Worm (Caenorhabditis elegans) whole organism, L1 larva: Measurements from ENCODE around the gene pmp-5.
A peak's percentile ranks its signal among the peaks of the same experiment; 100 is the strongest.

Experiments used
- C04F5.9 ChIP-seq: sonication (generic microtip); optimal IDR thresholded peaks from 2 replicates; lab custom pipeline; 2016; ENCODE audit warnings: missing genetic modification characterization, missing compliant biosample characterization
- C16A3.4 ChIP-seq: fragments of 150-350 bp; optimal IDR thresholded peaks from 2 replicates; lab custom pipeline; 2014; ENCODE audit warnings: missing biosample characterization, missing genetic modification characterization
- C34B4.2 ChIP-seq: sonication (generic microtip); optimal IDR thresholded peaks from 2 replicates; lab custom pipeline; 2017; ENCODE audit warnings: mild to moderate bottlenecking, missing genetic modification characterization, missing compliant biosample characterization
- ama-1 ChIP-seq: fragments of 150-350 bp; optimal IDR thresholded peaks from 2 replicates; lab custom pipeline; 2014
- ceh-90 ChIP-seq: sonication (generic microtip); optimal IDR thresholded peaks from 2 replicates; lab custom pipeline; 2016; ENCODE audit warnings: missing genetic modification characterization, missing compliant biosample characterization
- ces-1 ChIP-seq: fragments of 150-350 bp; optimal IDR thresholded peaks from 2 replicates; lab custom pipeline; 2014; ENCODE audit warnings: missing biosample characterization, missing genetic modification reagents, missing genetic modification characterization
- dsc-1 ChIP-seq: sonication (generic microtip); optimal IDR thresholded peaks from 2 replicates; lab custom pipeline; 2016; ENCODE audit warnings: mild to moderate bottlenecking, missing genetic modification characterization, missing compliant biosample characterization
- efl-1 ChIP-seq, 4 experiments: fragments of 150-350 bp; optimal IDR thresholded peaks in 3 of 4; peaks in 1 of 4; 1 replicate in 1 of 4; 2 replicates in 3 of 4; lab custom pipeline; 2014; ENCODE audit warnings: missing biosample characterization in 2 of 4, missing genetic modification characterization in 2 of 4, missing genetic modification reagents in 2 of 4
- egl-13 ChIP-seq: sonication (generic microtip); optimal IDR thresholded peaks from 2 replicates; lab custom pipeline; 2016; ENCODE audit warnings: missing genotype, missing genetic modification reagents, missing genetic modification characterization, missing compliant biosample characterization
- elt-2 ChIP-seq: sonication (generic microtip); optimal IDR thresholded peaks from 2 replicates; lab custom pipeline; 2016; ENCODE audit warnings: missing genetic modification characterization, mild to moderate bottlenecking, inconsistent platforms, missing compliant biosample characterization, missing genetic modification reagents
- ets-5 ChIP-seq: fragments of 200-800 bp; sonication (Bioruptor generic); IDR thresholded peaks from 2 replicates; pipeline ENCODE4 v1.3.6; 2022; ENCODE audit warnings: missing genetic modification characterization, missing compliant biosample characterization
- fkh-10 ChIP-seq: sonication (generic microtip); optimal IDR thresholded peaks from 2 replicates; lab custom pipeline; 2017; ENCODE audit warnings: missing biosample characterization, missing genetic modification reagents, missing genetic modification characterization
- fkh-8 ChIP-seq: sonication (generic microtip); optimal IDR thresholded peaks from 2 replicates; lab custom pipeline; 2016; ENCODE audit warnings: mild to moderate bottlenecking, missing genetic modification characterization, missing compliant biosample characterization
- grh-1 ChIP-seq: fragments of 200-800 bp; sonication (Bioruptor generic); IDR thresholded peaks from 2 replicates; pipeline ENCODE4 v1.3.6; 2022; ENCODE audit warnings: missing genetic modification reagents, missing genetic modification characterization, missing compliant biosample characterization
- irx-1 ChIP-seq: sonication (generic microtip); optimal IDR thresholded peaks from 2 replicates; lab custom pipeline; 2016; ENCODE audit warnings: missing genetic modification characterization, missing compliant biosample characterization
- jun-1 ChIP-seq: fragments of 150-350 bp; optimal IDR thresholded peaks from 2 replicates; lab custom pipeline; 2014; ENCODE audit warnings: missing biosample characterization, missing genetic modification reagents, missing genetic modification characterization
- lin-14 ChIP-seq: fragments of 200-800 bp; sonication (Bioruptor generic); optimal IDR thresholded peaks from 2 replicates; lab custom pipeline; 2018; ENCODE audit warnings: mild to moderate bottlenecking, missing genetic modification characterization, moderate library complexity, missing compliant biosample characterization
- lin-35 ChIP-seq, 2 experiments: fragments of 150-350 bp; optimal IDR thresholded peaks; 2 replicates each; lab custom pipeline; 2014; ENCODE audit warnings: missing biosample characterization in 2 of 2, missing genetic modification characterization in 2 of 2, missing genetic modification reagents in 2 of 2
- lsy-2 ChIP-seq, 2 experiments: fragments of 150-350 bp; optimal IDR thresholded peaks; 2 replicates each; lab custom pipeline; 2014; ENCODE audit warnings: missing biosample characterization in 2 of 2, missing genetic modification characterization in 2 of 2
- mdl-1 ChIP-seq, 2 experiments: fragments of 150-350 bp; optimal IDR thresholded peaks; 2 replicates each; lab custom pipeline; 2014 to 2017; ENCODE audit warnings: missing biosample characterization in 2 of 2, missing genetic modification characterization in 2 of 2, inconsistent platforms in 1 of 2
- mef-2 ChIP-seq: fragments of 150-350 bp; optimal IDR thresholded peaks from 2 replicates; lab custom pipeline; 2014; ENCODE audit warnings: missing biosample characterization, missing genetic modification characterization
- nhr-11 ChIP-seq: fragments of 150-350 bp; optimal IDR thresholded peaks from 2 replicates; lab custom pipeline; 2014; ENCODE audit warnings: missing biosample characterization, missing genetic modification characterization
- nhr-19 ChIP-seq: fragments of 200-800 bp; sonication (Bioruptor generic); conservative IDR thresholded peaks from 2 replicates; pipeline ENCODE4 v1.3.6; 2022; ENCODE audit warnings: missing genetic modification characterization, missing compliant biosample characterization
- nhr-20 ChIP-seq: sonication (generic microtip); optimal IDR thresholded peaks from 2 replicates; lab custom pipeline; 2016; ENCODE audit warnings: mild to moderate bottlenecking, missing genetic modification characterization, missing compliant biosample characterization
- nhr-47 ChIP-seq: sonication (generic microtip); optimal IDR thresholded peaks from 2 replicates; lab custom pipeline; 2016; ENCODE audit warnings: mild to moderate bottlenecking, missing genetic modification characterization, moderate library complexity, missing compliant biosample characterization
- nhr-71 ChIP-seq: sonication (generic microtip); optimal IDR thresholded peaks from 2 replicates; lab custom pipeline; 2016; ENCODE audit warnings: mild to moderate bottlenecking, missing genetic modification characterization, moderate library complexity, missing compliant biosample characterization
- nhr-76 ChIP-seq: sonication (generic microtip); optimal IDR thresholded peaks from 2 replicates; lab custom pipeline; 2017; ENCODE audit warnings: missing biosample characterization, missing genetic modification characterization
- nhr-85 ChIP-seq: sonication (generic microtip); peaks from one replicate; lab custom pipeline; 2016; ENCODE audit warnings: missing genetic modification characterization, inconsistent platforms, missing compliant biosample characterization
- nhr-90 ChIP-seq: sonication (generic microtip); optimal IDR thresholded peaks from 2 replicates; lab custom pipeline; 2016; ENCODE audit warnings: mild to moderate bottlenecking, missing genetic modification characterization, missing compliant biosample characterization; ENCODE audit not compliant: poor library complexity
- pqm-1 ChIP-seq: sonication (generic microtip); optimal IDR thresholded peaks from 3 replicates; lab custom pipeline; 2017; ENCODE audit warnings: missing biosample characterization, missing genetic modification characterization
- skn-1 ChIP-seq: fragments of 150-350 bp; optimal IDR thresholded peaks from 2 replicates; lab custom pipeline; 2014; ENCODE audit warnings: missing biosample characterization, missing genetic modification characterization
- snpc-4 ChIP-seq: fragments of 150-350 bp; optimal IDR thresholded peaks from 2 replicates; lab custom pipeline; 2014; ENCODE audit warnings: missing biosample characterization, missing genetic modification characterization
- sox-4 ChIP-seq: sonication (generic microtip); optimal IDR thresholded peaks from 2 replicates; lab custom pipeline; 2016; ENCODE audit warnings: missing genetic modification characterization, missing compliant biosample characterization
- sptf-1 ChIP-seq: fragments of 150-350 bp; optimal IDR thresholded peaks from 2 replicates; lab custom pipeline; 2014; ENCODE audit warnings: missing biosample characterization, missing genetic modification characterization
- sup-37 ChIP-seq: fragments of 200-800 bp; sonication (Bioruptor generic); optimal IDR thresholded peaks from 2 replicates; lab custom pipeline; 2018; ENCODE audit warnings: mild to moderate bottlenecking, missing genetic modification characterization, missing compliant biosample characterization
- tlp-1 ChIP-seq: fragments of 150-350 bp; optimal IDR thresholded peaks from 2 replicates; lab custom pipeline; 2014; ENCODE audit warnings: missing biosample characterization, missing genetic modification characterization
- unc-130 ChIP-seq: fragments of 150-350 bp; optimal IDR thresholded peaks from 2 replicates; lab custom pipeline; 2017; ENCODE audit warnings: missing biosample characterization, missing genetic modification characterization, inconsistent platforms
- unc-62 ChIP-seq: fragments of 150-350 bp; optimal IDR thresholded peaks from 2 replicates; lab custom pipeline; 2014; ENCODE audit warnings: missing biosample characterization, missing genetic modification reagents, missing genetic modification characterization
- unc-98 ChIP-seq: fragments of 200-800 bp; sonication (Bioruptor generic); IDR thresholded peaks from 2 replicates; pipeline ENCODE4 v1.3.6; 2022; ENCODE audit warnings: missing genetic modification characterization, missing compliant biosample characterization

The pmp-5 gene

DNA sequence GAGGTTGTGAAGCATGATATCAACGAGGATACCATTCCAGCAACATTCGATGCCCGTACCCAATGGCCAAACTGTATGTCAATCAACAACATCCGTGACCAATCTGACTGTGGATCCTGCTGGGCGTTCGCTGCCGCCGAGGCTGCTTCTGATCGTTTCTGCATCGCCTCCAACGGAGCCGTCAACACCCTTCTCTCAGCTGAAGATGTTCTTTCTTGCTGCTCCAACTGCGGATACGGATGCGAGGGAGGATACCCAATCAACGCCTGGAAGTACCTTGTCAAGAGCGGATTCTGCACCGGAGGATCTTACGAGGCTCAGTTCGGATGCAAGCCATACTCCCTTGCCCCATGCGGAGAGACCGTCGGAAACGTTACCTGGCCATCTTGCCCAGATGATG lies 50.6 kb downstream of the pmp-5 start:
- no peak for TF ChIP-seq snpc-4 (tag; lab: Kevin White, UChicago)
- no peak for TF ChIP-seq dsc-1 (tag; lab: Kevin White, UChicago)
- no peak for TF ChIP-seq efl-1 (optimal IDR thresholded peaks at IDR 0.05; lab: Kevin White, UChicago)
- peak in 1 of 2 experiments; percentile 76 for TF ChIP-seq efl-1 (GFP tag; optimal IDR thresholded peaks at IDR 0.05 in 1 of 2; lab: Kevin White, UChicago)
- TF ChIP-seq, all 84 proteins: peak for 1

DNA sequence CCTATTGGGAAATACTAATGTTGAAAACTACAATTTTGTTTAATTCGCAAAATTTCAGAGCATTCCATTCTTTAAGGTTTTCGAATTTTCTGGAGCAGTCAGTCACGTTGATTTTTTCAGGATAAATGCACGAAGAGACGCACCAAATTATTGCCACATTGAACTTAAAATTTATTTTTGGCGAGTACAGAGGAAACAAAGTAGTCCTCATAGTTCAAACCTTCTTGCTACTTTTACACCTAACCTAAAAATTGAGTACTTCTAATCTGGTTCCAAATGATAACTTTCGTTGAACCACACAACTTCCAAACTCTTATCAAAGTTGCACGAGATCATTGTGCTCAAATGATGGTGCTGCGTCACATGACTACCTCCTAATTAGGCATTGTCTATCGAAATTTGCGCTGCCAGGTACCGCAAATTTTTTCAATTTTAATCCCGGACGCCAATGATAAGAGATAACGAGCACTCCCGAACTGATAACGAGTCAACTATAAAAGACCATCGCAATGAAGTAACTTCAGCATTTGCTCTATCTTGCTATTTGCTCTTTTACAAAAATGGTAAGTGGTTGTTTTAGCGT lies 51.4 kb downstream of the pmp-5 start, which contains the start of gene cpr-4:
cpr-4 (plus strand) TSS at position 523 of the 583 bp plus-strand sequence.
- peak; percentile 48 for TF ChIP-seq nhr-90 (tag; lab: Kevin White, UChicago)
- TF ChIP-seq elt-2 (tag; lab: Kevin White, UChicago), result peak; percentile 100
- no peak for TF ChIP-seq nhr-19
- no peak for TF ChIP-seq irx-1 (tag; lab: Kevin White, UChicago)
- TF ChIP-seq nhr-85, result no peak
- no peak for TF ChIP-seq unc-98
- peak; percentile 28 for TF ChIP-seq ama-1 (lab: Kevin White, UChicago)
- TF ChIP-seq nhr-71 (tag; lab: Kevin White, UChicago), result peak; percentile 48
- TF ChIP-seq sup-37 (GFP tag; lab: Kevin White, UChicago), result no peak
- TF ChIP-seq ces-1 (GFP tag; lab: Kevin White, UChicago), result no peak
- TF ChIP-seq sptf-1, result no peak
- TF ChIP-seq nhr-11, result no peak
- no peak for TF ChIP-seq lin-14 (GFP tag; lab: Kevin White, UChicago)
- TF ChIP-seq tlp-1, result peak; percentile 34
- TF ChIP-seq efl-1 (optimal IDR thresholded peaks at IDR 0.05; lab: Kevin White, UChicago), result no peak
- TF ChIP-seq efl-1 (GFP tag; optimal IDR thresholded peaks at IDR 0.05 in 1 of 2; lab: Kevin White, UChicago), result peak in 1 of 2 experiments; percentile 82
- TF ChIP-seq fkh-8, result no peak
- TF ChIP-seq jun-1 (tag; lab: Kevin White, UChicago), result peak; percentile 46
- no peak for TF ChIP-seq nhr-76 (tag; lab: Kevin White, UChicago)
- no peak for TF ChIP-seq ceh-90 (tag; lab: Kevin White, UChicago)
- no peak for TF ChIP-seq C04F5.9 (tag; lab: Kevin White, UChicago)
- TF ChIP-seq mef-2 (tag; lab: Kevin White, UChicago), result no peak
- TF ChIP-seq skn-1, result peak; percentile 10
- peak; percentile 39 for TF ChIP-seq nhr-20 (tag; lab: Kevin White, UChicago)
- no peak for TF ChIP-seq fkh-10 (GFP tag; lab: Kevin White, UChicago)
- no peak for TF ChIP-seq unc-62 (GFP tag; lab: Kevin White, UChicago)
- TF ChIP-seq pqm-1, result peak; percentile 94
- no peak for TF ChIP-seq sox-4 (tag; lab: Kevin White, UChicago)
- no peak for TF ChIP-seq nhr-47
- peak in 1 of 2 experiments; percentile 5 for TF ChIP-seq lsy-2 (tag; optimal IDR thresholded peaks at IDR 0.05; lab: Kevin White, UChicago)
- no peak for TF ChIP-seq ets-5 (GFP tag; lab: Robert Waterston, UW)
- peak; percentile 28 for TF ChIP-seq egl-13 (tag; lab: Kevin White, UChicago)
- TF ChIP-seq C34B4.2 (tag; lab: Kevin White, UChicago), result no peak
- no peak for TF ChIP-seq unc-130
- peak in 1 of 2 experiments; percentile 66 for TF ChIP-seq mdl-1 (tag; optimal IDR thresholded peaks at IDR 0.05; lab: Kevin White, UChicago)
- peak in 1 of 2 experiments; percentile 44 for TF ChIP-seq lin-35 (GFP tag; optimal IDR thresholded peaks at IDR 0.05; lab: Kevin White, UChicago)
- no peak for TF ChIP-seq C16A3.4 (tag; lab: Kevin White, UChicago)
- no peak for TF ChIP-seq grh-1
